Worm (Caenorhabditis elegans): ENCODE measurements around the gene lin-24.

ce11 chrIV:12084587-12084986 is 44.7 kb upstream of the lin-24 start:
- no peak for TF ChIP-seq lin-26 (GFP tag; IDR thresholded peaks at IDR 0.05)
- no peak for TF ChIP-seq pha-4 (tag; optimal IDR thresholded peaks at IDR 0.05)
- TF ChIP-seq egrh-3 (GFP tag; IDR thresholded peaks at IDR 0.05) = no peak
- TF ChIP-seq unc-62 (GFP tag; optimal IDR thresholded peaks at IDR 0.05) = no peak
- no peak for TF ChIP-seq dpl-1 (GFP tag; optimal IDR thresholded peaks at IDR 0.05)
- no peak for TF ChIP-seq cebp-2 (GFP tag; IDR thresholded peaks at IDR 0.05)
- no peak for TF ChIP-seq lin-35 (GFP tag; optimal IDR thresholded peaks at IDR 0.05)

All from whole organism, young adult.